Worm (Caenorhabditis elegans) whole organism, mixed stage, embryonic: Measurements from ENCODE around the gene B0244.5.

Source experiments
- drap-1 ChIP-seq: fragments of 200-800 bp; sonication (Bioruptor generic); optimal IDR thresholded peaks from 3 replicates; lab custom pipeline; 2018; ENCODE audit warnings: mild to moderate bottlenecking, missing genetic modification characterization, missing compliant biosample characterization
- flh-1 ChIP-seq: fragments of 200-800 bp; sonication (Bioruptor generic); optimal IDR thresholded peaks from 2 replicates; lab custom pipeline; 2018; ENCODE audit warnings: mild to moderate bottlenecking, missing genetic modification characterization, moderate library complexity, missing compliant biosample characterization
- ham-2 ChIP-seq: fragments of 200-800 bp; sonication (Bioruptor generic); optimal IDR thresholded peaks from 2 replicates; lab custom pipeline; 2018; ENCODE audit warnings: mild to moderate bottlenecking, missing genetic modification characterization, missing compliant biosample characterization
- hlh-1 ChIP-seq: fragments of 150-350 bp; optimal IDR thresholded peaks from 2 replicates; lab custom pipeline; 2014; ENCODE audit warnings: missing biosample characterization, missing genetic modification reagents, missing genetic modification characterization
- lin-13 ChIP-seq: fragments of 150-350 bp; optimal IDR thresholded peaks from 2 replicates; lab custom pipeline; 2014; ENCODE audit warnings: missing biosample characterization, missing genetic modification characterization
- lin-32 ChIP-seq: fragments of 200-800 bp; sonication (Bioruptor generic); optimal IDR thresholded peaks from 2 replicates; lab custom pipeline; 2018; ENCODE audit warnings: mild to moderate bottlenecking, missing genetic modification characterization, missing compliant biosample characterization
- mls-2 ChIP-seq: sonication (generic microtip); optimal IDR thresholded peaks from 2 replicates; lab custom pipeline; 2016; ENCODE audit warnings: mild to moderate bottlenecking, missing genetic modification characterization, moderate library complexity, missing compliant biosample characterization
- nhr-12 ChIP-seq: fragments of 150-350 bp; optimal IDR thresholded peaks from 2 replicates; lab custom pipeline; 2014; ENCODE audit warnings: missing biosample characterization, missing genetic modification characterization
- nhr-2 ChIP-seq: fragments of 150-350 bp; optimal IDR thresholded peaks from 2 replicates; lab custom pipeline; 2014; ENCODE audit warnings: missing biosample characterization, missing genetic modification characterization
- nhr-237 ChIP-seq: fragments of 150-350 bp; optimal IDR thresholded peaks from 2 replicates; lab custom pipeline; 2014; ENCODE audit warnings: missing biosample characterization, missing genetic modification characterization
- nhr-28 ChIP-seq: fragments of 150-350 bp; optimal IDR thresholded peaks from 2 replicates; lab custom pipeline; 2014; ENCODE audit warnings: missing biosample characterization, missing genetic modification characterization
- nhr-76 ChIP-seq: sonication (generic microtip); optimal IDR thresholded peaks from 2 replicates; lab custom pipeline; 2017; ENCODE audit warnings: missing biosample characterization, missing genetic modification characterization
- pha-4 ChIP-seq: fragments of 150-350 bp; optimal IDR thresholded peaks from 2 replicates; lab custom pipeline; 2018; ENCODE audit warnings: missing biosample characterization, missing genetic modification reagents, missing genetic modification characterization
- sptf-1 ChIP-seq: sonication (generic microtip); optimal IDR thresholded peaks from 2 replicates; lab custom pipeline; 2017; ENCODE audit warnings: mild to moderate bottlenecking, missing genetic modification characterization, moderate library complexity, missing compliant biosample characterization
- tbx-8 ChIP-seq: fragments of 200-800 bp; sonication (Bioruptor generic); optimal IDR thresholded peaks from 2 replicates; lab custom pipeline; 2018; ENCODE audit warnings: mild to moderate bottlenecking, missing genetic modification characterization, moderate library complexity, missing compliant biosample characterization
- unc-39 ChIP-seq: fragments of 150-350 bp; optimal IDR thresholded peaks from 2 replicates; lab custom pipeline; 2014; ENCODE audit warnings: missing biosample characterization, missing genetic modification characterization
- unc-62 ChIP-seq: fragments of 150-350 bp; optimal IDR thresholded peaks from 2 replicates; lab custom pipeline; 2014; ENCODE audit warnings: missing biosample characterization, missing genetic modification reagents, missing genetic modification characterization
- zip-8 ChIP-seq: fragments of 150-350 bp; optimal IDR thresholded peaks from 2 replicates; lab custom pipeline; 2014; ENCODE audit warnings: missing biosample characterization, missing genetic modification characterization

The B0244.5 gene

ce11 chrIII:5790550-5790949, 45.9 kb downstream of the B0244.5 start, which contains the start of gene rev-3:
Gene rev-3, minus strand, starts transcription at chrIII:5790650.
- TF ChIP-seq flh-1 = no peak
- no peak for TF ChIP-seq pha-4 (tag; lab: Kevin White, UChicago)
- TF ChIP-seq nhr-2 = no peak
- no peak for TF ChIP-seq tbx-8 (GFP tag; lab: Kevin White, UChicago)

DNA sequence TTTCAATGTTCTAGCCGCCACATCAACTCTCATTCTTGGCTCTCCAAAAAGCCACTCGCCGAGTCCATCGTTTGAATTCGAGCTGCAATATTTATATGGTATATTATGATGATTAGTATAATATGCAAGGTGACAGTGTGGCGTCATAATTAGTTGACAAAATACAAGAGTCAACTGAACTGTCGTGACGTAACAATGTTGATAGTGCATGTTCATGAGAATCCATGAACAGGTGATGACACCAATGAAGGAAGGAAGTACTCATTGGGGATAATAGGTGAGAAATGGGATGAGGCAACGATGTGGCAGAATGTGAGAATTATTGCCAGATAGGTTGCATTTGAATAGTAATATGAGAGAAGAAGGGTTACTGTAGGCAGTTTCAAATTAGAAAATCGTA, 50.3 kb downstream of the B0244.5 start:
- no peak for TF ChIP-seq drap-1 (GFP tag; lab: Kevin White, UChicago)
- TF ChIP-seq nhr-12 = no peak
- TF ChIP-seq lin-32 (GFP tag; lab: Kevin White, UChicago) = no peak
- TF ChIP-seq nhr-28 (tag; lab: Kevin White, UChicago) = no peak
- TF ChIP-seq unc-39 (tag; lab: Kevin White, UChicago) = no peak
- TF ChIP-seq nhr-2 = peak; percentile 97
- TF ChIP-seq pha-4 (tag; lab: Kevin White, UChicago) = no peak
- TF ChIP-seq nhr-237 = no peak
- TF ChIP-seq hlh-1 (tag; lab: Kevin White, UChicago) = no peak
- TF ChIP-seq nhr-76 = no peak
- TF ChIP-seq ham-2 = no peak
- no peak for TF ChIP-seq mls-2 (tag; lab: Kevin White, UChicago)
- no peak for TF ChIP-seq lin-13
- TF ChIP-seq zip-8 (tag; lab: Kevin White, UChicago) = peak; percentile 52
- no peak for TF ChIP-seq sptf-1
- no peak for TF ChIP-seq unc-62 (GFP tag; lab: Kevin White, UChicago)
